Worm (Caenorhabditis elegans): ENCODE data around the gene B0222.11.

DNA sequence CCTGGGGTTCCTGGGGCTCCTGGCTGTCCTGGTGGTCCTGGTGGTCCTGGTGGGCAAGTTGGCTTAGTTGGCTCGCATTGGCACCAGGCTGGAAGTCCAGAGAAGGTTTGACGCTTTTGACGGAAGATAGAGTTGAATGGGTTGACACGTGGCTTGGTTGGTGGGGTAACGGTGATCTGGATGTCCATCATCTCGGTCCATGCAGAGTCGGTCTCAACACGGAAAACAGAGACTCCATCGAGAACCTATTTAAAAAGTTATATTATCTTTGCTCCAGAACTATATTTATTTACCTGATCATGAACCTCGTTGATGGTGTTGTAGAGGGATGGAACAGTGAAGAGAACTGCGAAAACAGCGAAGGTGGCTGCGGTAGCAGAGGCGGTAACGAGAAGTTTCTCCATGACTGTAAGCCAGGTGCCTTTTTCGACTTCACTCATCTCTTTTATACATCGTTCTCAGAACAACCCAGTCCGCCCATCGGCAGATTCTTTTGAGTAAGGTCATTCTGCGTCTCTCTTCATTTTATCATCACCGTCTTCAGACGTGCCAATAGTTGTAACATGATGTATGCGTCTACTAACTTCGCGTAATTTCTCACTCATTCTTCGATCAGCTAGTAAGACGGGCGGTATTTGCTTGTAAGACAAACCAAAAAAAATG is 7.6 kb downstream of the B0222.11 start, which contains the start of gene col-144:
- TF ChIP-seq mab-9 (GFP tag; IDR thresholded peaks at IDR 0.05) (no peak), ztf-4 (tag; optimal IDR thresholded peaks at IDR 0.05) (no peak), fos-1 (tag; optimal IDR thresholded peaks at IDR 0.05) (no peak), ceh-88 (GFP tag; IDR thresholded peaks at IDR 0.05) (no peak), nhr-237 (tag; optimal IDR thresholded peaks at IDR 0.05) (no peak), elt-3 (tag; optimal IDR thresholded peaks at IDR 0.05) (peak in 2 of 6 experiments; percentile 36 to 39)
